Worm (Caenorhabditis elegans) whole organism, mixed stage, embryonic: ENCODE results near the gene dgk-3.

ENCODE experiments used
- ceh-39 ChIP-seq: fragments of 150-350 bp; optimal IDR thresholded peaks from 2 replicates; lab custom pipeline; 2014; ENCODE audit warnings: missing biosample characterization, missing genetic modification characterization
- ces-1 ChIP-seq: fragments of 150-350 bp; optimal IDR thresholded peaks from 2 replicates; lab custom pipeline; 2014; ENCODE audit warnings: missing biosample characterization, missing genetic modification reagents, missing genetic modification characterization
- elt-3 ChIP-seq: fragments of 150-350 bp; optimal IDR thresholded peaks from 2 replicates; lab custom pipeline; 2014; ENCODE audit warnings: missing biosample characterization, missing genetic modification characterization
- lsy-2 ChIP-seq: fragments of 150-350 bp; optimal IDR thresholded peaks from 2 replicates; lab custom pipeline; 2014; ENCODE audit warnings: missing biosample characterization, missing genetic modification characterization
- mep-1 ChIP-seq: fragments of 150-350 bp; optimal IDR thresholded peaks from 2 replicates; lab custom pipeline; 2017; ENCODE audit warnings: missing biosample characterization, missing genetic modification reagents, missing genetic modification characterization, inconsistent platforms
- nhr-237 ChIP-seq: fragments of 150-350 bp; optimal IDR thresholded peaks from 2 replicates; lab custom pipeline; 2014; ENCODE audit warnings: missing biosample characterization, missing genetic modification characterization
- nhr-28 ChIP-seq: fragments of 150-350 bp; optimal IDR thresholded peaks from 2 replicates; lab custom pipeline; 2014; ENCODE audit warnings: missing biosample characterization, missing genetic modification characterization
- nhr-76 ChIP-seq: sonication (generic microtip); optimal IDR thresholded peaks from 2 replicates; lab custom pipeline; 2017; ENCODE audit warnings: missing biosample characterization, missing genetic modification characterization
- snpc-4 ChIP-seq: fragments of 150-350 bp; optimal IDR thresholded peaks from 2 replicates; lab custom pipeline; 2014; ENCODE audit warnings: missing biosample characterization, missing genetic modification characterization
- tbx-8 ChIP-seq: fragments of 200-800 bp; sonication (Bioruptor generic); optimal IDR thresholded peaks from 2 replicates; lab custom pipeline; 2018; ENCODE audit warnings: mild to moderate bottlenecking, missing genetic modification characterization, moderate library complexity, missing compliant biosample characterization
- unc-39 ChIP-seq: fragments of 150-350 bp; optimal IDR thresholded peaks from 2 replicates; lab custom pipeline; 2014; ENCODE audit warnings: missing biosample characterization, missing genetic modification characterization
- ztf-11 ChIP-seq: fragments of 150-350 bp; optimal IDR thresholded peaks from 2 replicates; lab custom pipeline; 2014; ENCODE audit warnings: missing biosample characterization, missing genetic modification characterization

DNA sequence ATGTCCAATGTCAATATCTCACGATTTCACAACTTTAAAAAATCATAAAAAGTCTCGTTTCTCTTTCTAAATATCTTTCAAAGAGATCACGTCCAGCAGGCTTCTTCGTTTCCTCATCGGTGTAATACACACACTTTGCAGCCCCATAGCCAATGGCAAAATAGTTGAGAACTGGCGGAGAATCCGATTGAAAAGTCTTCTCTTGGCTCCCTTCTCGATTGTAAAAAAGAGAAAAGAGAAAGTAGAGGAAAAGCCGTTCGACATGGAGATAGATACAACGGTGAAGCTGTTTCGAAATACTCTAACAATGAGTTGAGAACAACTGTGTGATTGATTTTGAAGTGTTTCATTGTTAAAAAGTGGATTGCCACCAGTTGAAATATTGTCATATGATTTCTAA is 11.1 kb upstream of the dgk-3 start:
- TF ChIP-seq ces-1 (GFP tag; lab: Kevin White, UChicago) (no peak), elt-3 (no peak), ztf-11 (tag; lab: Kevin White, UChicago) (no peak), nhr-76 (no peak), ceh-39 (tag; lab: Kevin White, UChicago) (no peak), snpc-4 (tag; lab: Kevin White, UChicago) (no peak), nhr-28 (tag; lab: Kevin White, UChicago) (no peak), unc-39 (no peak), tbx-8 (GFP tag; lab: Kevin White, UChicago) (no peak), nhr-237 (no peak), mep-1 (tag; lab: Kevin White, UChicago) (no peak), lsy-2 (no peak)
